Fruit fly (Drosophila melanogaster): ENCODE data around the gene CG9588.

The CG9588 gene

DNA sequence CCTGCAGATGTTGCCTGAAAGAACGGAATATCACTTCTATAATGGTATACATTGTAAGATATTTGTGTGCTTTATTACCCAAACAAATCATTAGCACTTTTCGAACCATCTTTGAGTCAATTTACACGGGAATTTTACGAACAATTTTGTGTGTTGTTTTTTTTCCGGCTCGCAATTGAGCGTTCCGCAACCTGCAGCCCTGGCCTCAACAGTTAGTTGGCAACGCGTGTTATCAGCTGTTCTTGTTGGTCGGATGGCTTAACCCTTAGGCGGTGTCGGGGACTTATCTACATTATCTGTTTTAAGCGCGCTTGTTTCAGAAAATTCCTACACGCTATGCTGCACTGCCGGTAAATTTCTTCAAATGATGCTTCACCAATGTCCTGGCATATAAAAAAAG is 34.2 kb upstream of the CG9588 start (continued):
- TF ChIP-seq Dll (GFP tag; IDR thresholded peaks at IDR 0.05; ENCODE audit: partially characterized antibody): no peak
- no peak for TF ChIP-seq CG4282 (GFP tag; optimal IDR thresholded peaks at IDR 0.05)
- no peak for TF ChIP-seq gt (GFP tag; IDR thresholded peaks at IDR 0.05)
- no peak for TF ChIP-seq fd3F (GFP tag; optimal IDR thresholded peaks at IDR 0.05)
- TF ChIP-seq CG4707 (GFP tag; optimal IDR thresholded peaks at IDR 0.05): no peak
- TF ChIP-seq ash1 (GFP tag; optimal IDR thresholded peaks at IDR 0.05): no peak
- TF ChIP-seq CG11247 (GFP tag; IDR thresholded peaks at IDR 0.05): no peak
- TF ChIP-seq Bgb (GFP tag; IDR thresholded peaks at IDR 0.05; ENCODE audit: partially characterized antibody): peak; percentile 60
- TF ChIP-seq CG34376 (GFP tag; optimal IDR thresholded peaks at IDR 0.05): no peak
- TF ChIP-seq CHES-1-like (GFP tag; optimal IDR thresholded peaks at IDR 0.05): peak; percentile 17
- peak; percentile 60 for TF ChIP-seq CG11504 (tag; optimal IDR thresholded peaks at IDR 0.05)
- TF ChIP-seq CG12236 (GFP tag; optimal IDR thresholded peaks at IDR 0.05): no peak
- no peak for TF ChIP-seq CG8944 (GFP tag; optimal IDR thresholded peaks at IDR 0.05)
- TF ChIP-seq Hsf (GFP tag; optimal IDR thresholded peaks at IDR 0.05): peak; percentile 8
- TF ChIP-seq Adf1 (GFP tag; IDR thresholded peaks at IDR 0.05): no peak
- TF ChIP-seq CG10321 (GFP tag; IDR thresholded peaks at IDR 0.05): no peak
- TF ChIP-seq ci (GFP tag; IDR thresholded peaks at IDR 0.05): peak; percentile 34; the same call in 1 of the 3 replicates
- no peak for TF ChIP-seq Rx (GFP tag; IDR thresholded peaks at IDR 0.05)
- TF ChIP-seq amos (GFP tag; IDR thresholded peaks at IDR 0.05; ENCODE audit: partially characterized antibody): peak; percentile 31
- TF ChIP-seq tll (GFP tag; optimal IDR thresholded peaks at IDR 0.05): no peak
- peak; percentile 37 for TF ChIP-seq knrl (GFP tag; IDR thresholded peaks at IDR 0.05; ENCODE audit: partially characterized antibody)
- no peak for TF ChIP-seq fu2 (GFP tag; optimal IDR thresholded peaks at IDR 0.05)
- no peak for TF ChIP-seq Bteb2 (GFP tag; optimal IDR thresholded peaks at IDR 0.05)
- TF ChIP-seq salm (tag; optimal IDR thresholded peaks at IDR 0.05): no peak
- TF ChIP-seq CG8359 (GFP tag; optimal IDR thresholded peaks at IDR 0.05; ENCODE audit: borderline replicate concordance): no peak
- TF ChIP-seq onecut (GFP tag; IDR thresholded peaks at IDR 0.05): no peak
- peak; percentile 33 for TF ChIP-seq CG4424 (GFP tag; optimal IDR thresholded peaks at IDR 0.05)
- TF ChIP-seq CG32772 (GFP tag; IDR thresholded peaks at IDR 0.05): peak; percentile 55
- TF ChIP-seq CG6683 (GFP tag; optimal IDR thresholded peaks at IDR 0.05): no peak
- TF ChIP-seq sqz (GFP tag; optimal IDR thresholded peaks at IDR 0.05): peak; percentile 52
- no peak for TF ChIP-seq Oaz (GFP tag; IDR thresholded peaks at IDR 0.05)
- TF ChIP-seq danr (GFP tag; IDR thresholded peaks at IDR 0.05): no peak
- 0 out of 2 replicates have a peak, but pooled peaks have one; percentile 36 for TF ChIP-seq CG32767 (GFP tag; IDR thresholded peaks at IDR 0.05)
- peak; percentile 53 for TF ChIP-seq CG13287 (GFP tag; IDR thresholded peaks at IDR 0.05; ENCODE audit: partially characterized antibody)
- TF ChIP-seq chm (GFP tag; IDR thresholded peaks at IDR 0.05): 0 out of 2 replicates have a peak, but pooled peaks have one; percentile 37
- no peak for TF ChIP-seq CG9609 (GFP tag; optimal IDR thresholded peaks at IDR 0.05)
- TF ChIP-seq CG32532 (GFP tag; IDR thresholded peaks at IDR 0.05): 0 out of 2 replicates have a peak, but pooled peaks have one; percentile 15
- no peak for TF ChIP-seq Dip3 (GFP tag; optimal IDR thresholded peaks at IDR 0.05)
- TF ChIP-seq CG6791 (GFP tag; IDR thresholded peaks at IDR 0.05; ENCODE audit: partially characterized antibody): no peak
- TF ChIP-seq crol (GFP tag; IDR thresholded peaks at IDR 0.05): no peak
- TF ChIP-seq vvl (GFP tag; IDR thresholded peaks at IDR 0.05): peak; percentile 31; the same call in 1 of the 2 replicates
- no peak for TF ChIP-seq kay (GFP tag; optimal IDR thresholded peaks at IDR 0.05)
- no peak for TF ChIP-seq org-1 (GFP tag; optimal IDR thresholded peaks at IDR 0.05)
- TF ChIP-seq otp (GFP tag; IDR thresholded peaks at IDR 0.05): no peak
- TF ChIP-seq CG6654 (GFP tag; optimal IDR thresholded peaks at IDR 0.05): no peak
- no peak for TF ChIP-seq cad (GFP tag; optimal IDR thresholded peaks at IDR 0.05)
- no peak for TF ChIP-seq gce (GFP tag; IDR thresholded peaks at IDR 0.05)
- TF ChIP-seq jing (GFP tag; optimal IDR thresholded peaks at IDR 0.05): no peak
- TF ChIP-seq inv (GFP tag; IDR thresholded peaks at IDR 0.05; ENCODE audit: partially characterized antibody): no peak
- no peak for TF ChIP-seq gem (tag; optimal IDR thresholded peaks at IDR 0.05)
- TF ChIP-seq HLH3B (GFP tag; IDR thresholded peaks at IDR 0.05): no peak
- TF ChIP-seq C15 (GFP tag; IDR thresholded peaks at IDR 0.05): no peak
